Worm (Caenorhabditis elegans) whole organism, L1 larva: ENCODE data around the gene sru-6.

Experiments used
- C04F5.9 ChIP-seq: sonication (generic microtip); optimal IDR thresholded peaks from 2 replicates; lab custom pipeline; 2016; ENCODE audit warnings: missing genetic modification characterization, missing compliant biosample characterization
- C16A3.4 ChIP-seq: fragments of 150-350 bp; optimal IDR thresholded peaks from 2 replicates; lab custom pipeline; 2014; ENCODE audit warnings: missing biosample characterization, missing genetic modification characterization
- C34B4.2 ChIP-seq: sonication (generic microtip); optimal IDR thresholded peaks from 2 replicates; lab custom pipeline; 2017; ENCODE audit warnings: mild to moderate bottlenecking, missing genetic modification characterization, missing compliant biosample characterization
- Y116A8C.19 ChIP-seq: sonication (generic microtip); optimal IDR thresholded peaks from 2 replicates; lab custom pipeline; 2016; ENCODE audit warnings: missing compliant biosample characterization, missing genetic modification characterization, borderline replicate concordance
- aha-1 ChIP-seq: fragments of 150-350 bp; optimal IDR thresholded peaks from 2 replicates; lab custom pipeline; 2014; ENCODE audit warnings: missing biosample characterization, missing genetic modification characterization
- alr-1 ChIP-seq: fragments of 200-800 bp; sonication (Bioruptor generic); optimal IDR thresholded peaks from 2 replicates; lab custom pipeline; 2018; ENCODE audit warnings: borderline replicate concordance, mild to moderate bottlenecking, missing genetic modification characterization, missing compliant biosample characterization
- ama-1 ChIP-seq: fragments of 150-350 bp; optimal IDR thresholded peaks from 2 replicates; lab custom pipeline; 2014
- ceh-63 ChIP-seq: fragments of 200-800 bp; sonication (Bioruptor generic); optimal IDR thresholded peaks from 2 replicates; lab custom pipeline; 2018; ENCODE audit warnings: mild to moderate bottlenecking, missing genetic modification characterization, missing compliant biosample characterization
- ceh-8 ChIP-seq: fragments of 200-800 bp; sonication (Bioruptor generic); optimal IDR thresholded peaks from 2 replicates; lab custom pipeline; 2018; ENCODE audit warnings: mild to moderate bottlenecking, missing genetic modification characterization, moderate library complexity, missing compliant biosample characterization
- ceh-82 ChIP-seq, 3 experiments: fragments of 150-350 bp in 1 of 3; sonication (generic microtip) in 2 of 3; optimal IDR thresholded peaks; 2 replicates each; lab custom pipeline; 2014 to 2017; ENCODE audit warnings: missing biosample characterization in 3 of 3, missing genetic modification characterization in 3 of 3
- ceh-88 ChIP-seq: fragments of 200-800 bp; sonication (Bioruptor generic); IDR thresholded peaks from 2 replicates; pipeline ENCODE4 v1.3.6; 2022; ENCODE audit warnings: missing genetic modification characterization, missing compliant biosample characterization
- ceh-90 ChIP-seq: sonication (generic microtip); optimal IDR thresholded peaks from 2 replicates; lab custom pipeline; 2016; ENCODE audit warnings: missing genetic modification characterization, missing compliant biosample characterization
- ces-1 ChIP-seq: fragments of 150-350 bp; optimal IDR thresholded peaks from 2 replicates; lab custom pipeline; 2014; ENCODE audit warnings: missing biosample characterization, missing genetic modification reagents, missing genetic modification characterization
- dpl-1 ChIP-seq, 3 experiments: fragments of 150-350 bp in 2 of 3; sonication (generic microtip) in 1 of 3; optimal IDR thresholded peaks; 2 replicates each; lab custom pipeline; 2014 to 2017; ENCODE audit warnings: missing biosample characterization in 3 of 3, missing genetic modification characterization in 3 of 3, missing genetic modification reagents in 3 of 3
- dsc-1 ChIP-seq: sonication (generic microtip); optimal IDR thresholded peaks from 2 replicates; lab custom pipeline; 2016; ENCODE audit warnings: mild to moderate bottlenecking, missing genetic modification characterization, missing compliant biosample characterization
- egl-27 ChIP-seq, 2 experiments: fragments of 150-350 bp in 1 of 2; sonication (generic microtip); optimal IDR thresholded peaks; 3 replicates each; lab custom pipeline; 2017 to 2018; ENCODE audit warnings: missing biosample characterization in 2 of 2, missing genetic modification characterization in 2 of 2, missing genetic modification reagents in 2 of 2
- elt-3 ChIP-seq, 6 experiments: fragments of 150-350 bp in 1 of 6; sonication (generic microtip); optimal IDR thresholded peaks; 2 replicates each; lab custom pipeline; 2017 to 2018; ENCODE audit warnings: missing biosample characterization in 6 of 6, missing genetic modification characterization in 6 of 6, inconsistent platforms in 1 of 6
- ets-5 ChIP-seq: fragments of 200-800 bp; sonication (Bioruptor generic); IDR thresholded peaks from 2 replicates; pipeline ENCODE4 v1.3.6; 2022; ENCODE audit warnings: missing genetic modification characterization, missing compliant biosample characterization
- fkh-10 ChIP-seq: sonication (generic microtip); optimal IDR thresholded peaks from 2 replicates; lab custom pipeline; 2017; ENCODE audit warnings: missing biosample characterization, missing genetic modification reagents, missing genetic modification characterization
- fkh-8 ChIP-seq: sonication (generic microtip); optimal IDR thresholded peaks from 2 replicates; lab custom pipeline; 2016; ENCODE audit warnings: mild to moderate bottlenecking, missing genetic modification characterization, missing compliant biosample characterization
- fos-1 ChIP-seq: fragments of 150-350 bp; optimal IDR thresholded peaks from 2 replicates; lab custom pipeline; 2014; ENCODE audit warnings: missing biosample characterization, missing genetic modification characterization
- irx-1 ChIP-seq: sonication (generic microtip); optimal IDR thresholded peaks from 2 replicates; lab custom pipeline; 2016; ENCODE audit warnings: missing genetic modification characterization, missing compliant biosample characterization
- jun-1 ChIP-seq: fragments of 150-350 bp; optimal IDR thresholded peaks from 2 replicates; lab custom pipeline; 2014; ENCODE audit warnings: missing biosample characterization, missing genetic modification reagents, missing genetic modification characterization
- lin-15B ChIP-seq: fragments of 150-350 bp; sonication (generic microtip); optimal IDR thresholded peaks from 3 replicates; lab custom pipeline; 2014; ENCODE audit warnings: missing biosample characterization, missing genetic modification characterization
- lin-35 ChIP-seq, 2 experiments: fragments of 150-350 bp; optimal IDR thresholded peaks; 2 replicates each; lab custom pipeline; 2014; ENCODE audit warnings: missing biosample characterization in 2 of 2, missing genetic modification characterization in 2 of 2, missing genetic modification reagents in 2 of 2
- lir-3 ChIP-seq: sonication (generic microtip); optimal IDR thresholded peaks from 2 replicates; lab custom pipeline; 2016; ENCODE audit warnings: mild to moderate bottlenecking, missing genetic modification characterization, moderate library complexity, missing compliant biosample characterization; ENCODE audit not compliant: poor library complexity
- lsy-2 ChIP-seq, 2 experiments: fragments of 150-350 bp; optimal IDR thresholded peaks; 2 replicates each; lab custom pipeline; 2014; ENCODE audit warnings: missing biosample characterization in 2 of 2, missing genetic modification characterization in 2 of 2
- mdl-1 ChIP-seq, 2 experiments: fragments of 150-350 bp; optimal IDR thresholded peaks; 2 replicates each; lab custom pipeline; 2014 to 2017; ENCODE audit warnings: missing biosample characterization in 2 of 2, missing genetic modification characterization in 2 of 2, inconsistent platforms in 1 of 2
- mef-2 ChIP-seq: fragments of 150-350 bp; optimal IDR thresholded peaks from 2 replicates; lab custom pipeline; 2014; ENCODE audit warnings: missing biosample characterization, missing genetic modification characterization
- nhr-19 ChIP-seq: fragments of 200-800 bp; sonication (Bioruptor generic); conservative IDR thresholded peaks from 2 replicates; pipeline ENCODE4 v1.3.6; 2022; ENCODE audit warnings: missing genetic modification characterization, missing compliant biosample characterization
- nhr-20 ChIP-seq: sonication (generic microtip); optimal IDR thresholded peaks from 2 replicates; lab custom pipeline; 2016; ENCODE audit warnings: mild to moderate bottlenecking, missing genetic modification characterization, missing compliant biosample characterization
- nhr-47 ChIP-seq: sonication (generic microtip); optimal IDR thresholded peaks from 2 replicates; lab custom pipeline; 2016; ENCODE audit warnings: mild to moderate bottlenecking, missing genetic modification characterization, moderate library complexity, missing compliant biosample characterization
- nhr-71 ChIP-seq: sonication (generic microtip); optimal IDR thresholded peaks from 2 replicates; lab custom pipeline; 2016; ENCODE audit warnings: mild to moderate bottlenecking, missing genetic modification characterization, moderate library complexity, missing compliant biosample characterization
- nhr-77 ChIP-seq: fragments of 150-350 bp; optimal IDR thresholded peaks from 2 replicates; lab custom pipeline; 2014; ENCODE audit warnings: missing biosample characterization, missing genetic modification characterization
- nhr-84 ChIP-seq: sonication (generic microtip); optimal IDR thresholded peaks from 2 replicates; lab custom pipeline; 2017; ENCODE audit warnings: missing biosample characterization, missing genetic modification characterization
- nhr-85 ChIP-seq: sonication (generic microtip); peaks from one replicate; lab custom pipeline; 2016; ENCODE audit warnings: missing genetic modification characterization, inconsistent platforms, missing compliant biosample characterization
- nhr-90 ChIP-seq: sonication (generic microtip); optimal IDR thresholded peaks from 2 replicates; lab custom pipeline; 2016; ENCODE audit warnings: mild to moderate bottlenecking, missing genetic modification characterization, missing compliant biosample characterization; ENCODE audit not compliant: poor library complexity
- pqm-1 ChIP-seq: sonication (generic microtip); optimal IDR thresholded peaks from 3 replicates; lab custom pipeline; 2017; ENCODE audit warnings: missing biosample characterization, missing genetic modification characterization
- rnt-1 ChIP-seq: sonication (generic microtip); optimal IDR thresholded peaks from 2 replicates; lab custom pipeline; 2016; ENCODE audit warnings: mild to moderate bottlenecking, missing genetic modification characterization, moderate library complexity, missing compliant biosample characterization
- skn-1 ChIP-seq: fragments of 150-350 bp; optimal IDR thresholded peaks from 2 replicates; lab custom pipeline; 2014; ENCODE audit warnings: missing biosample characterization, missing genetic modification characterization
- snpc-4 ChIP-seq: fragments of 150-350 bp; optimal IDR thresholded peaks from 2 replicates; lab custom pipeline; 2014; ENCODE audit warnings: missing biosample characterization, missing genetic modification characterization
- snu-23 ChIP-seq: sonication (generic microtip); optimal IDR thresholded peaks from 2 replicates; lab custom pipeline; 2016; ENCODE audit warnings: missing genetic modification characterization, missing compliant biosample characterization
- swsn-7 ChIP-seq: sonication (generic microtip); optimal IDR thresholded peaks from 2 replicates; lab custom pipeline; 2016; ENCODE audit warnings: missing genetic modification characterization, missing compliant biosample characterization
- tbx-2 ChIP-seq: sonication (generic microtip); optimal IDR thresholded peaks from 2 replicates; lab custom pipeline; 2016; ENCODE audit warnings: missing genetic modification characterization, missing compliant biosample characterization
- tlp-1 ChIP-seq: fragments of 150-350 bp; optimal IDR thresholded peaks from 2 replicates; lab custom pipeline; 2014; ENCODE audit warnings: missing biosample characterization, missing genetic modification characterization
- unc-130 ChIP-seq: fragments of 150-350 bp; optimal IDR thresholded peaks from 2 replicates; lab custom pipeline; 2017; ENCODE audit warnings: missing biosample characterization, missing genetic modification characterization, inconsistent platforms
- unc-62 ChIP-seq: fragments of 150-350 bp; optimal IDR thresholded peaks from 2 replicates; lab custom pipeline; 2014; ENCODE audit warnings: missing biosample characterization, missing genetic modification reagents, missing genetic modification characterization
- unc-86 ChIP-seq: sonication (generic microtip); optimal IDR thresholded peaks from 2 replicates; lab custom pipeline; 2016; ENCODE audit warnings: missing genetic modification characterization, missing compliant biosample characterization
- unc-98 ChIP-seq: fragments of 200-800 bp; sonication (Bioruptor generic); IDR thresholded peaks from 2 replicates; pipeline ENCODE4 v1.3.6; 2022; ENCODE audit warnings: missing genetic modification characterization, missing compliant biosample characterization
- vab-15 ChIP-seq: sonication (generic microtip); optimal IDR thresholded peaks from 2 replicates; lab custom pipeline; 2017; ENCODE audit warnings: missing genotype, mild to moderate bottlenecking, missing genetic modification characterization, missing compliant biosample characterization
- zag-1 ChIP-seq: fragments of 150-350 bp; optimal IDR thresholded peaks from 2 replicates; lab custom pipeline; 2014; ENCODE audit warnings: missing biosample characterization, missing genetic modification characterization
- zip-4 ChIP-seq: fragments of 200-800 bp; sonication (Bioruptor generic); optimal IDR thresholded peaks from 2 replicates; lab custom pipeline; 2018; ENCODE audit warnings: mild to moderate bottlenecking, missing genetic modification characterization, moderate library complexity, missing compliant biosample characterization
- ztf-11 ChIP-seq, 2 experiments: sonication (generic microtip); optimal IDR thresholded peaks; 2 replicates each; lab custom pipeline; 2016 to 2017; ENCODE audit warnings: missing genetic modification characterization in 2 of 2, missing biosample characterization in 1 of 2, missing compliant biosample characterization in 1 of 2
- ztf-4 ChIP-seq: fragments of 150-350 bp; optimal IDR thresholded peaks from 2 replicates; lab custom pipeline; 2014; ENCODE audit warnings: missing biosample characterization, missing genetic modification characterization

sru-6 gene

DNA sequence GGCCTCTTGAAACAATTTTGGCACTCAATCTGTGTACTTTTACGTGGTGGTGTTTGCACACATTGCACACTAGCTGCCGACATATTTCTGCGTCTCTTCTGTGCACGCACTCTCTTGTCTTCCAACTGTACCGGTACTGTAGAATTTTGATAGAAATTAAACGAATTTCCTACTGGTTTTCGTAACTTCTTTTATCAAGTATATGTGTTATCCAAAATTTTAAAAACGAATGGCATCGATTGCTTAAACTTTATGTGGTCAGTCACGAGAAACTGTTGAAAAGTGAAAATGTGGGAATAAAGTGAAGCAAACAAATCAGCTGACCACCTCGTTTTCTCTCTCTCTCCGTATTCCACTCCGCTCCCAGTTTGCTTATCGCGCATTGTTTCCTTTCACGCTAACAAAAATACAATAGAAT, 22.9 kb downstream of the sru-6 start (continued):
- TF ChIP-seq unc-86 (no peak), nhr-90 (tag; lab: Kevin White, UChicago) (peak; percentile 45), unc-130 (tag; lab: Kevin White, UChicago) (no peak), pqm-1 (tag; lab: Kevin White, UChicago) (no peak), Y116A8C.19 (tag; lab: Kevin White, UChicago) (no peak), jun-1 (tag; lab: Kevin White, UChicago) (peak; percentile 35), unc-98 (GFP tag; lab: Robert Waterston, UW) (no peak), lir-3 (tag; lab: Kevin White, UChicago) (peak; percentile 36), mdl-1 (tag; optimal IDR thresholded peaks at IDR 0.05; lab: Kevin White, UChicago) (peak in 1 of 2 experiments; percentile 72), ces-1 (GFP tag; lab: Kevin White, UChicago) (no peak), nhr-47 (tag; lab: Kevin White, UChicago) (peak; percentile 40), egl-27 (tag; optimal IDR thresholded peaks at IDR 0.05; lab: Kevin White, UChicago) (no peak), ama-1 (peak; percentile 49), ceh-8 (GFP tag; lab: Kevin White, UChicago) (no peak), nhr-19 (GFP tag; lab: Robert Waterston, UW) (no peak), lin-15B (tag; lab: Kevin White, UChicago) (no peak), nhr-20 (tag; lab: Kevin White, UChicago) (peak; percentile 77), C16A3.4 (tag; lab: Kevin White, UChicago) (peak; percentile 41), aha-1 (tag; lab: Kevin White, UChicago) (no peak), ztf-4 (peak; percentile 15), ceh-63 (GFP tag; lab: Kevin White, UChicago) (no peak), mef-2 (tag; lab: Kevin White, UChicago) (no peak), alr-1 (no peak), fkh-10 (GFP tag; lab: Kevin White, UChicago) (no peak), nhr-71 (tag; lab: Kevin White, UChicago) (peak; percentile 60), snu-23 (GFP tag; lab: Kevin White, UChicago) (peak; percentile 57), skn-1 (tag; lab: Kevin White, UChicago) (no peak), C34B4.2 (tag; lab: Kevin White, UChicago) (no peak), C04F5.9 (tag; lab: Kevin White, UChicago) (no peak), ceh-82 (tag; optimal IDR thresholded peaks at IDR 0.05; lab: Kevin White, UChicago) (no peak), ztf-11 (tag; optimal IDR thresholded peaks at IDR 0.05; lab: Kevin White, UChicago) (no peak), tlp-1 (tag; lab: Kevin White, UChicago) (no peak), nhr-77 (tag; lab: Kevin White, UChicago) (no peak), lin-35 (GFP tag; optimal IDR thresholded peaks at IDR 0.05; lab: Kevin White, UChicago) (peak; percentile 33 to 71), dsc-1 (tag; lab: Kevin White, UChicago) (no peak), swsn-7 (tag; lab: Kevin White, UChicago) (peak; percentile 44), rnt-1 (peak; percentile 33), fkh-8 (no peak), ets-5 (GFP tag; lab: Robert Waterston, UW) (no peak), ceh-90 (tag; lab: Kevin White, UChicago) (no peak), zip-4 (no peak), nhr-84 (tag; lab: Kevin White, UChicago) (no peak), vab-15 (no peak), zag-1 (tag; lab: Kevin White, UChicago) (no peak), lsy-2 (tag; optimal IDR thresholded peaks at IDR 0.05; lab: Kevin White, UChicago) (peak; percentile 48 to 63), dpl-1 (GFP tag; optimal IDR thresholded peaks at IDR 0.05; lab: Kevin White, UChicago) (peak in 2 of 3 experiments; percentile 33 to 37), tbx-2 (tag; lab: Kevin White, UChicago) (peak; percentile 15), fos-1 (no peak), snpc-4 (tag; lab: Kevin White, UChicago) (peak; percentile 89), irx-1 (no peak), unc-62 (GFP tag; lab: Kevin White, UChicago) (no peak), elt-3 (tag; optimal IDR thresholded peaks at IDR 0.05; lab: Kevin White, UChicago) (peak in 1 of 6 experiments; percentile 51), ceh-88 (GFP tag; lab: Robert Waterston, UW) (no peak), nhr-85 (tag; lab: Kevin White, UChicago) (peak; percentile 79)
